Fruit fly (Drosophila melanogaster): ENCODE results near the gene bc10.
A peak's percentile ranks its signal among the peaks of the same experiment; 100 is the strongest.

bc10 gene

dm6 chr3L:5577250-5578138, 12.5 kb downstream of the bc10 start, which contains the start of gene Msr-110 (continued):
- TF ChIP-seq ato (GFP tag; IDR thresholded peaks at IDR 0.05; ENCODE audit: partially characterized antibody) (no peak), da (GFP tag; optimal IDR thresholded peaks at IDR 0.05) (peak; percentile 62), CG10959 (GFP tag; IDR thresholded peaks at IDR 0.05) (0 out of 2 replicates have a peak, but pooled peaks have one; percentile 39), CG8765 (GFP tag; IDR thresholded peaks at IDR 0.05) (peak; percentile 39; the same call in 1 of the 2 replicates), nom (GFP tag; optimal IDR thresholded peaks at IDR 0.05) (peak; percentile 99), sc (optimal IDR thresholded peaks at IDR 0.05) (no peak), sc (GFP tag; optimal IDR thresholded peaks at IDR 0.05) (peak; percentile 66), CG3407 (GFP tag; optimal IDR thresholded peaks at IDR 0.05) (peak; percentile 74), CG11398 (GFP tag; optimal IDR thresholded peaks at IDR 0.05) (peak; percentile 37), sqz (GFP tag; optimal IDR thresholded peaks at IDR 0.05) (peak; percentile 87), kay (GFP tag; optimal IDR thresholded peaks at IDR 0.05) (peak; percentile 57), CG17912 (GFP tag; optimal IDR thresholded peaks at IDR 0.05) (peak; percentile 70), gcm2 (GFP tag; optimal IDR thresholded peaks at IDR 0.05) (peak; percentile 43), H2.0 (GFP tag; IDR thresholded peaks at IDR 0.05) (peak; percentile 72), Rfx (GFP tag; IDR thresholded peaks at IDR 0.05) (peak; percentile 93), eve (GFP tag; optimal IDR thresholded peaks at IDR 0.05) (peak in 1 of 2 experiments; percentile 96), CG4360 (GFP tag; IDR thresholded peaks at IDR 0.05) (no peak), pho (GFP tag; optimal IDR thresholded peaks at IDR 0.05) (peak; percentile 75), zen (tag; optimal IDR thresholded peaks at IDR 0.05) (peak; percentile 40), BEAF-32 (GFP tag; optimal IDR thresholded peaks at IDR 0.05) (peak; percentile 4), grn (GFP tag; optimal IDR thresholded peaks at IDR 0.05) (peak; percentile 13), h (optimal IDR thresholded peaks at IDR 0.05) (no peak), Dp (GFP tag; optimal IDR thresholded peaks at IDR 0.05) (no peak), CG18599 (GFP tag; optimal IDR thresholded peaks at IDR 0.05) (peak; percentile 92), CG18476 (GFP tag; optimal IDR thresholded peaks at IDR 0.05) (peak; percentile 76), nerfin-1 (tag; optimal IDR thresholded peaks at IDR 0.05) (peak; percentile 84), nerfin-2 (GFP tag; IDR thresholded peaks at IDR 0.05; ENCODE audit: partially characterized antibody) (no peak), CG10366 (GFP tag; IDR thresholded peaks at IDR 0.05) (peak; percentile 90), MTF-1 (GFP tag; optimal IDR thresholded peaks at IDR 0.05; ENCODE audit: borderline replicate concordance) (peak; percentile 56), CG9727 (GFP tag; optimal IDR thresholded peaks at IDR 0.05) (peak; percentile 77), klu (GFP tag; IDR thresholded peaks at IDR 0.05) (peak; percentile 91), hbn (GFP tag; IDR thresholded peaks at IDR 0.05; ENCODE audit: partially characterized antibody) (no peak), MESR4 (GFP tag; optimal IDR thresholded peaks at IDR 0.05) (no peak), TFAM (GFP tag; optimal IDR thresholded peaks at IDR 0.05) (no peak), CG30403 (GFP tag; optimal IDR thresholded peaks at IDR 0.05) (peak; percentile 85), ems (GFP tag; optimal IDR thresholded peaks at IDR 0.05) (peak; percentile 70), CG1603 (tag; optimal IDR thresholded peaks at IDR 0.05) (peak; percentile 80), CG6765 (GFP tag; optimal IDR thresholded peaks at IDR 0.05) (peak; percentile 86), CG10543 (GFP tag; optimal IDR thresholded peaks at IDR 0.05) (peak; percentile 89), CG4617 (GFP tag; optimal IDR thresholded peaks at IDR 0.05; ENCODE audit: borderline replicate concordance) (peak; percentile 24), ranshi (GFP tag; IDR thresholded peaks at IDR 0.05) (peak; percentile 90), CG16815 (GFP tag; optimal IDR thresholded peaks at IDR 0.05) (peak; percentile 75), CG31224 (GFP tag; IDR thresholded peaks at IDR 0.05) (peak; percentile 72; the same call in 1 of the 2 replicates), B-H2 (GFP tag; optimal IDR thresholded peaks at IDR 0.05) (peak; percentile 86), CG6272 (GFP tag; IDR thresholded peaks at IDR 0.05) (peak; percentile 81), ash1 (GFP tag; optimal IDR thresholded peaks at IDR 0.05) (no peak), CG17328 (GFP tag; IDR thresholded peaks at IDR 0.05) (peak; percentile 73), Pdp1 (GFP tag; optimal IDR thresholded peaks at IDR 0.05) (peak; percentile 73 to 77)
